Worm (Caenorhabditis elegans): Measurements from ENCODE around the gene dhhc-6.

The dhhc-6 gene

ce11 chrIV:12124314-12125084, at the start of gene dhhc-6:
Gene dhhc-6, plus strand, starts transcription at chrIV:12124952.
- TF ChIP-seq ces-1 (GFP tag; optimal IDR thresholded peaks at IDR 0.05): no peak
- TF ChIP-seq nhr-111 (GFP tag; optimal IDR thresholded peaks at IDR 0.05): no peak
- peak; percentile 44 for TF ChIP-seq lin-38 (GFP tag; IDR thresholded peaks at IDR 0.05)
- TF ChIP-seq Y5F2A.4 (GFP tag; optimal IDR thresholded peaks at IDR 0.05): no peak
- no peak for TF ChIP-seq saeg-2 (GFP tag; IDR thresholded peaks at IDR 0.05)
- peak; percentile 31; the same call in 1 of the 2 replicates for TF ChIP-seq snpc-1.2 (GFP tag; IDR thresholded peaks at IDR 0.05)
- no peak for TF ChIP-seq R02D3.7 (tag; optimal IDR thresholded peaks at IDR 0.05)
- TF ChIP-seq nhr-41 (GFP tag; IDR thresholded peaks at IDR 0.05): no peak
- no peak for TF ChIP-seq nhr-77 (tag; optimal IDR thresholded peaks at IDR 0.05)
- no peak for TF ChIP-seq ceh-20 (GFP tag; IDR thresholded peaks at IDR 0.05)
- no peak for TF ChIP-seq rbr-2 (tag; optimal IDR thresholded peaks at IDR 0.05)
- TF ChIP-seq snpc-4 (tag; optimal IDR thresholded peaks at IDR 0.05): no peak
- TF ChIP-seq pqm-1 (tag; optimal IDR thresholded peaks at IDR 0.05): no peak
- TF ChIP-seq egl-43 (GFP tag; IDR thresholded peaks at IDR 0.05): no peak
- TF ChIP-seq set-16 (GFP tag; IDR thresholded peaks at IDR 0.05): peak; percentile 75
- no peak for TF ChIP-seq ceh-32 (tag; optimal IDR thresholded peaks at IDR 0.05; ENCODE audit: poor library complexity)
- TF ChIP-seq nhr-42 (GFP tag; IDR thresholded peaks at IDR 0.05): no peak
- TF ChIP-seq lin-39 (tag; optimal IDR thresholded peaks at IDR 0.05): no peak
- peak; percentile 30 for TF ChIP-seq mep-1 (tag; optimal IDR thresholded peaks at IDR 0.05)
- TF ChIP-seq ZK546.5 (tag; optimal IDR thresholded peaks at IDR 0.05): no peak
- no peak for TF ChIP-seq ceh-28 (tag; optimal IDR thresholded peaks at IDR 0.05)
- TF ChIP-seq madf-9 (GFP tag; conservative IDR thresholded peaks at IDR 0.05): no peak
- TF ChIP-seq sdz-12 (GFP tag; optimal IDR thresholded peaks at IDR 0.05): no peak

- TF ChIP-seq saeg-2 (GFP tag; IDR thresholded peaks at IDR 0.05) (no peak), lsy-2 (tag; optimal IDR thresholded peaks at IDR 0.05) (no peak), nhr-48 (tag; optimal IDR thresholded peaks at IDR 0.05) (no peak), mep-1 (tag; optimal IDR thresholded peaks at IDR 0.05) (no peak), ceh-62 (tag; optimal IDR thresholded peaks at IDR 0.05) (no peak)
Observed at ce11 chrIV:12075497-12075896, 49.3 kb upstream of the dhhc-6 start, which contains the start of gene K08E4.7. Gene K08E4.7, plus strand, starts transcription at chrIV:12075797.

- TF ChIP-seq dve-1 (tag; optimal IDR thresholded peaks at IDR 0.05; ENCODE audit: insufficient read depth) (no peak), snpc-4 (tag; optimal IDR thresholded peaks at IDR 0.05) (no peak)
Observed at ce11 chrIV:12078112-12078812, 46.5 kb upstream of the dhhc-6 start, which contains the start of gene tmed-1. Gene tmed-1, minus strand, starts transcription at chrIV:12078162.

- peak in 1 of 2 experiments; percentile 1 for TF ChIP-seq hif-1 (tag; optimal IDR thresholded peaks at IDR 0.05)
- peak; percentile 90 for TF ChIP-seq hlh-30 (tag; optimal IDR thresholded peaks at IDR 0.05; ENCODE audit: insufficient read depth)
- TF ChIP-seq mdl-1 (tag; optimal IDR thresholded peaks at IDR 0.05): peak in 1 of 2 experiments; percentile 84
- 0 out of 2 replicates have a peak, but pooled peaks have one; percentile 25 for TF ChIP-seq hmg-1.1 (GFP tag; IDR thresholded peaks at IDR 0.05)
- peak; percentile 48 for TF ChIP-seq ama-1 (optimal IDR thresholded peaks at IDR 0.05)
- peak in 1 of 2 experiments; percentile 64 for TF ChIP-seq lsy-2 (tag; optimal IDR thresholded peaks at IDR 0.05)
- TF ChIP-seq ztf-11 (tag; optimal IDR thresholded peaks at IDR 0.05): no peak
- no peak for TF ChIP-seq jun-1 (tag; optimal IDR thresholded peaks at IDR 0.05)
- TF ChIP-seq nhr-28 (tag; optimal IDR thresholded peaks at IDR 0.05): peak; percentile 19
- TF ChIP-seq dpl-1 (GFP tag; optimal IDR thresholded peaks at IDR 0.05): peak; percentile 69
- TF ChIP-seq hlh-11 (tag; optimal IDR thresholded peaks at IDR 0.05): no peak
- peak; percentile 46 for TF ChIP-seq mep-1 (tag; optimal IDR thresholded peaks at IDR 0.05)
- TF ChIP-seq lin-38 (GFP tag; IDR thresholded peaks at IDR 0.05): peak; percentile 81
Observed at ce11 chrIV:12078907-12079523, 45.7 kb upstream of the dhhc-6 start, which contains the start of gene lex-1. Gene lex-1, plus strand, starts transcription at chrIV:12079473.
